Fruit fly (Drosophila melanogaster): ENCODE data around the gene kst.

Gene kst

dm6 chr3L:3301171-3301738 is 35.4 kb upstream of the kst start (continued):
- TF ChIP-seq sc (optimal IDR thresholded peaks at IDR 0.05) = no peak
- TF ChIP-seq sc (GFP tag; optimal IDR thresholded peaks at IDR 0.05) = peak; percentile 84
- TF ChIP-seq CG13296 (GFP tag; optimal IDR thresholded peaks at IDR 0.05) = peak; percentile 94
- TF ChIP-seq kah (GFP tag; optimal IDR thresholded peaks at IDR 0.05) = peak; percentile 82
- peak; percentile 94 for TF ChIP-seq Atf6 (GFP tag; IDR thresholded peaks at IDR 0.05)
- peak; percentile 75 for TF ChIP-seq dm (GFP tag; optimal IDR thresholded peaks at IDR 0.05)
- TF ChIP-seq caup (GFP tag; optimal IDR thresholded peaks at IDR 0.05; ENCODE audit: severe bottlenecking) = peak; percentile 88
- TF ChIP-seq TFAM (GFP tag; optimal IDR thresholded peaks at IDR 0.05) = no peak
- no peak for TF ChIP-seq Opbp (GFP tag; IDR thresholded peaks at IDR 0.05; ENCODE audit: partially characterized antibody)
- TF ChIP-seq odd (GFP tag; optimal IDR thresholded peaks at IDR 0.05) = peak; percentile 91
- peak; percentile 73 for TF ChIP-seq repo (GFP tag; optimal IDR thresholded peaks at IDR 0.05)
- peak; percentile 91 for TF ChIP-seq CG13624 (GFP tag; optimal IDR thresholded peaks at IDR 0.05)
- peak; percentile 87 for TF ChIP-seq CG1792 (GFP tag; optimal IDR thresholded peaks at IDR 0.05)
- peak in 1 of 2 experiments; percentile 41 for TF ChIP-seq Hr78 (GFP tag; optimal IDR thresholded peaks at IDR 0.05)
- TF ChIP-seq seq (GFP tag; IDR thresholded peaks at IDR 0.05) = peak; percentile 93
- TF ChIP-seq dan (GFP tag; IDR thresholded peaks at IDR 0.05) = peak; percentile 32; the same call in 1 of the 2 replicates
- TF ChIP-seq bowl (GFP tag; IDR thresholded peaks at IDR 0.05) = peak; percentile 73; the same call in 1 of the 2 replicates
- TF ChIP-seq CTCF (GFP tag; optimal IDR thresholded peaks at IDR 0.05) = peak; percentile 60
- no peak for TF ChIP-seq CG9797 (GFP tag; optimal IDR thresholded peaks at IDR 0.05)
- TF ChIP-seq CG8089 (GFP tag; optimal IDR thresholded peaks at IDR 0.05) = peak; percentile 81
- no peak; the same call in 2 of the 3 replicates for TF ChIP-seq CG6791 (GFP tag; IDR thresholded peaks at IDR 0.05; ENCODE audit: partially characterized antibody)
- TF ChIP-seq CG7271 (tag; optimal IDR thresholded peaks at IDR 0.05) = peak; percentile 62
- TF ChIP-seq CG7745 (tag; optimal IDR thresholded peaks at IDR 0.05) = peak; percentile 42
- TF ChIP-seq nom (GFP tag; optimal IDR thresholded peaks at IDR 0.05) = no peak
- no peak for TF ChIP-seq br (optimal IDR thresholded peaks at IDR 0.05)
- TF ChIP-seq bcd (GFP tag; optimal IDR thresholded peaks at IDR 0.05) = peak; percentile 88
- peak; percentile 89 for TF ChIP-seq Six4 (GFP tag; optimal IDR thresholded peaks at IDR 0.05)
- peak; percentile 89 for TF ChIP-seq wor (GFP tag; IDR thresholded peaks at IDR 0.05)
- TF ChIP-seq CG12071 (GFP tag; optimal IDR thresholded peaks at IDR 0.05) = peak; percentile 89
- peak in 1 of 2 experiments; percentile 27 for TF ChIP-seq insv (GFP tag; optimal IDR thresholded peaks at IDR 0.05)
- peak; percentile 51 for TF ChIP-seq B-H2 (GFP tag; optimal IDR thresholded peaks at IDR 0.05)
- TF ChIP-seq gce (GFP tag; IDR thresholded peaks at IDR 0.05) = peak; percentile 85
- peak; percentile 73 for TF ChIP-seq CG10959 (GFP tag; IDR thresholded peaks at IDR 0.05)
- TF ChIP-seq Bgb (GFP tag; IDR thresholded peaks at IDR 0.05; ENCODE audit: partially characterized antibody) = no peak; the same call in 1 of the 2 replicates
- peak; percentile 95 for TF ChIP-seq CG2678 (tag; optimal IDR thresholded peaks at IDR 0.05)
- peak; percentile 89 for TF ChIP-seq HHEX (GFP tag; optimal IDR thresholded peaks at IDR 0.05)
- peak; percentile 72 for TF ChIP-seq CG13123 (GFP tag; optimal IDR thresholded peaks at IDR 0.05)
- TF ChIP-seq Mrtf (GFP tag; IDR thresholded peaks at IDR 0.05) = peak; percentile 86
- peak; percentile 93 for TF ChIP-seq nmo (GFP tag; optimal IDR thresholded peaks at IDR 0.05)
- peak; percentile 81 for TF ChIP-seq Optix (GFP tag; IDR thresholded peaks at IDR 0.05)
- TF ChIP-seq abd-A (tag; optimal IDR thresholded peaks at IDR 0.05) = peak; percentile 5
- peak; percentile 81 for TF ChIP-seq jumu (GFP tag; optimal IDR thresholded peaks at IDR 0.05)
- TF ChIP-seq CG9876 (GFP tag; optimal IDR thresholded peaks at IDR 0.05) = peak; percentile 77
- TF ChIP-seq Nf-YC (tag; optimal IDR thresholded peaks at IDR 0.05) = peak; percentile 80
- TF ChIP-seq CG10274 (GFP tag; optimal IDR thresholded peaks at IDR 0.05) = peak; percentile 56
- TF ChIP-seq E2f1 (GFP tag; IDR thresholded peaks at IDR 0.05) = peak; percentile 90
- peak; percentile 89 for TF ChIP-seq Camta (GFP tag; optimal IDR thresholded peaks at IDR 0.05)
- peak; percentile 69 for TF ChIP-seq CG4617 (GFP tag; optimal IDR thresholded peaks at IDR 0.05; ENCODE audit: borderline replicate concordance)
- peak; percentile 76; the same call in 2 of the 3 replicates for TF ChIP-seq CG11093 (GFP tag; IDR thresholded peaks at IDR 0.05)
- TF ChIP-seq HLHmδ (GFP tag; optimal IDR thresholded peaks at IDR 0.05) = no peak
